Worm (Caenorhabditis elegans): ENCODE measurements around the gene fbxa-192.

- TF ChIP-seq ceh-82 (tag; optimal IDR thresholded peaks at IDR 0.05) (no peak), zag-1 (tag; optimal IDR thresholded peaks at IDR 0.05) (no peak)
These were observed 40.6 kb upstream of the fbxa-192 start, which contains the start of gene F59A1.13 for ce11 chrV:17690922-17691321.
